Worm (Caenorhabditis elegans) whole organism, late embryonic: ENCODE results near the gene snrp-3.

Source experiments
- C08G9.2 ChIP-seq: sonication (generic microtip); optimal IDR thresholded peaks from 2 replicates; lab custom pipeline; 2016; ENCODE audit warnings: mild to moderate bottlenecking, missing genetic modification characterization, moderate library complexity, missing compliant biosample characterization
- C38D4.7 ChIP-seq: fragments of 200-800 bp; sonication (Bioruptor generic); optimal IDR thresholded peaks from 2 replicates; lab custom pipeline; 2018; ENCODE audit warnings: mild to moderate bottlenecking, missing genetic modification characterization, moderate library complexity, missing compliant biosample characterization
- T23F11.4 ChIP-seq: fragments of 200-800 bp; sonication (Bioruptor generic); optimal IDR thresholded peaks from 2 replicates; lab custom pipeline; 2018; ENCODE audit warnings: mild to moderate bottlenecking, missing genetic modification characterization, missing compliant biosample characterization
- Y22D7AL.16 ChIP-seq: sonication (generic microtip); optimal IDR thresholded peaks from 2 replicates; lab custom pipeline; 2016; ENCODE audit warnings: missing genetic modification characterization, missing compliant biosample characterization
- ama-1 ChIP-seq: fragments of 150-350 bp; optimal IDR thresholded peaks from 2 replicates; lab custom pipeline; 2014
- ceh-14 ChIP-seq: sonication (generic microtip); optimal IDR thresholded peaks from 2 replicates; lab custom pipeline; 2016; ENCODE audit warnings: missing genotype, missing genetic modification characterization, missing compliant biosample characterization
- ceh-18 ChIP-seq: sonication (generic microtip); optimal IDR thresholded peaks from 2 replicates; lab custom pipeline; 2016; ENCODE audit warnings: missing genetic modification characterization, missing compliant biosample characterization
- ceh-19 ChIP-seq: fragments of 200-800 bp; sonication (Bioruptor generic); optimal IDR thresholded peaks from 2 replicates; lab custom pipeline; 2018; ENCODE audit warnings: mild to moderate bottlenecking, missing genetic modification characterization, missing compliant biosample characterization
- ceh-22 ChIP-seq: sonication (generic microtip); optimal IDR thresholded peaks from 2 replicates; lab custom pipeline; 2017; ENCODE audit warnings: missing biosample characterization, missing genetic modification characterization
- ceh-31 ChIP-seq: sonication (generic microtip); optimal IDR thresholded peaks from 2 replicates; lab custom pipeline; 2016; ENCODE audit warnings: missing genetic modification characterization, missing compliant biosample characterization
- ceh-34 ChIP-seq: sonication (generic microtip); optimal IDR thresholded peaks from 2 replicates; lab custom pipeline; 2016; ENCODE audit warnings: mild to moderate bottlenecking, missing genetic modification characterization, missing compliant biosample characterization
- ceh-45 ChIP-seq: fragments of 200-800 bp; sonication (Bioruptor generic); IDR thresholded peaks from 2 replicates; pipeline ENCODE4 v1.3.6; 2022; ENCODE audit warnings: missing genetic modification reagents, missing genetic modification characterization, missing compliant biosample characterization
- ceh-48 ChIP-seq: sonication (generic microtip); optimal IDR thresholded peaks from 2 replicates; lab custom pipeline; 2016; ENCODE audit warnings: missing genetic modification characterization, inconsistent platforms, missing compliant biosample characterization
- elt-2 ChIP-seq: sonication (generic microtip); optimal IDR thresholded peaks from 2 replicates; lab custom pipeline; 2016; ENCODE audit warnings: missing genetic modification reagents, missing genetic modification characterization, missing compliant biosample characterization
- elt-4 ChIP-seq: sonication (generic microtip); optimal IDR thresholded peaks from 2 replicates; lab custom pipeline; 2016; ENCODE audit warnings: missing genetic modification characterization, missing compliant biosample characterization
- fkh-10 ChIP-seq: fragments of 150-350 bp; optimal IDR thresholded peaks from 2 replicates; lab custom pipeline; 2014; ENCODE audit warnings: missing biosample characterization, missing genetic modification reagents, missing genetic modification characterization
- fkh-6 ChIP-seq: sonication (generic microtip); optimal IDR thresholded peaks from 2 replicates; lab custom pipeline; 2016; ENCODE audit warnings: missing genetic modification characterization, missing compliant biosample characterization
- gmeb-2 ChIP-seq: sonication (generic microtip); optimal IDR thresholded peaks from 2 replicates; lab custom pipeline; 2016; ENCODE audit warnings: missing genetic modification characterization, inconsistent platforms, missing compliant biosample characterization
- hlh-13 ChIP-seq: fragments of 200-800 bp; sonication (Bioruptor generic); optimal IDR thresholded peaks from 2 replicates; lab custom pipeline; 2018; ENCODE audit warnings: mild to moderate bottlenecking, missing genetic modification characterization, missing compliant biosample characterization
- hlh-30 ChIP-seq: sonication (generic microtip); optimal IDR thresholded peaks from 2 replicates; lab custom pipeline; 2017; ENCODE audit warnings: antibody characterized with exemption, missing genetic modification characterization, missing compliant biosample characterization; ENCODE audit not compliant: insufficient read depth
- hlh-8 ChIP-seq: sonication (generic microtip); optimal IDR thresholded peaks from 2 replicates; lab custom pipeline; 2016; ENCODE audit warnings: missing genotype, missing genetic modification characterization, missing compliant biosample characterization
- lin-11 ChIP-seq: fragments of 200-800 bp; sonication (Bioruptor generic); optimal IDR thresholded peaks from 2 replicates; lab custom pipeline; 2018; ENCODE audit warnings: mild to moderate bottlenecking, missing genetic modification characterization, missing compliant biosample characterization
- madf-2 ChIP-seq: sonication (generic microtip); optimal IDR thresholded peaks from 2 replicates; lab custom pipeline; 2017; ENCODE audit warnings: missing genetic modification characterization, missing compliant biosample characterization
- nfya-1 ChIP-seq: sonication (generic microtip); optimal IDR thresholded peaks from 2 replicates; lab custom pipeline; 2017; ENCODE audit warnings: missing genetic modification characterization, mild to moderate bottlenecking, missing compliant biosample characterization, antibody characterized with exemption, moderate library complexity
- npax-4 ChIP-seq: sonication (generic microtip); optimal IDR thresholded peaks from 2 replicates; lab custom pipeline; 2016; ENCODE audit warnings: missing genetic modification characterization, missing compliant biosample characterization
- pha-2 ChIP-seq: sonication (generic microtip); optimal IDR thresholded peaks from 2 replicates; lab custom pipeline; 2017; ENCODE audit warnings: mild to moderate bottlenecking, missing genetic modification characterization, missing compliant biosample characterization
- pha-4 ChIP-seq: fragments of 150-350 bp; optimal IDR thresholded peaks from 2 replicates; lab custom pipeline; 2018; ENCODE audit warnings: missing biosample characterization, missing genetic modification reagents, missing genetic modification characterization
- ref-2 ChIP-seq: sonication (generic microtip); optimal IDR thresholded peaks from 2 replicates; lab custom pipeline; 2016; ENCODE audit warnings: missing genetic modification characterization, missing compliant biosample characterization
- rnt-1 ChIP-seq: sonication (generic microtip); optimal IDR thresholded peaks from 2 replicates; lab custom pipeline; 2016; ENCODE audit warnings: missing genetic modification characterization, missing compliant biosample characterization
- sox-4 ChIP-seq: sonication (generic microtip); optimal IDR thresholded peaks from 2 replicates; lab custom pipeline; 2017; ENCODE audit warnings: mild to moderate bottlenecking, missing genetic modification characterization, inconsistent platforms, missing compliant biosample characterization
- syd-9 ChIP-seq: sonication (generic microtip); optimal IDR thresholded peaks from 2 replicates; lab custom pipeline; 2016; ENCODE audit warnings: mild to moderate bottlenecking, missing genetic modification characterization, moderate library complexity, missing compliant biosample characterization
- tbx-2 ChIP-seq: sonication (generic microtip); optimal IDR thresholded peaks from 2 replicates; lab custom pipeline; 2016; ENCODE audit warnings: missing genetic modification characterization, missing compliant biosample characterization
- ttx-3 ChIP-seq: sonication (generic microtip); optimal IDR thresholded peaks from 2 replicates; lab custom pipeline; 2016; ENCODE audit warnings: missing genetic modification reagents, missing genetic modification characterization, missing compliant biosample characterization
- unc-3 ChIP-seq, 2 experiments: fragments of 200-800 bp in 1 of 2; sonication (Bioruptor generic) in 1 of 2; sonication (generic microtip) in 1 of 2; conservative IDR thresholded peaks in 1 of 2; optimal IDR thresholded peaks in 1 of 2; 2 replicates each; pipeline versions ENCODE4 v1.3.6 to Lab custom; 2016 to 2022; ENCODE audit warnings: missing compliant biosample characterization in 2 of 2, missing genetic modification characterization in 2 of 2, missing genetic modification reagents in 1 of 2
- unc-42 ChIP-seq: sonication (generic microtip); optimal IDR thresholded peaks from 2 replicates; lab custom pipeline; 2016; ENCODE audit warnings: missing genotype, missing genetic modification characterization, missing compliant biosample characterization
- zip-5 ChIP-seq: sonication (generic microtip); optimal IDR thresholded peaks from 2 replicates; lab custom pipeline; 2016; ENCODE audit warnings: missing genetic modification characterization, missing compliant biosample characterization
- ztf-16 ChIP-seq: sonication (generic microtip); optimal IDR thresholded peaks from 2 replicates; lab custom pipeline; 2017; ENCODE audit warnings: missing genetic modification characterization, missing compliant biosample characterization

Gene snrp-3

ce11 chrIV:8677303-8677702 lies 10.3 kb downstream of the snrp-3 start, which contains the start of gene F08B4.8:
TSS of gene F08B4.8 (plus strand) at chrIV:8677603.
- no peak for TF ChIP-seq T23F11.4 (GFP tag; lab: Kevin White, UChicago)
- TF ChIP-seq gmeb-2 (tag; lab: Kevin White, UChicago) = no peak
- TF ChIP-seq elt-4 (tag; lab: Kevin White, UChicago) = no peak
- no peak for TF ChIP-seq zip-5 (tag; lab: Kevin White, UChicago)
- TF ChIP-seq ceh-18 (tag; lab: Kevin White, UChicago) = no peak
- no peak for TF ChIP-seq Y22D7AL.16
- TF ChIP-seq elt-2 = no peak
- TF ChIP-seq madf-2 = no peak
- TF ChIP-seq sox-4 (tag; lab: Kevin White, UChicago) = no peak
- TF ChIP-seq ama-1 (lab: Kevin White, UChicago) = no peak

ce11 chrIV:8673733-8674375 lies 13.8 kb downstream of the snrp-3 start:
- TF ChIP-seq ceh-48 (tag; lab: Kevin White, UChicago) (no peak), madf-2 (no peak), ceh-34 (tag; lab: Kevin White, UChicago) (no peak), gmeb-2 (tag; lab: Kevin White, UChicago) (no peak), pha-2 (no peak), ceh-22 (tag; lab: Kevin White, UChicago) (no peak), ref-2 (tag; lab: Kevin White, UChicago) (no peak), ceh-14 (tag; lab: Kevin White, UChicago) (no peak)

ce11 chrIV:8668635-8669034 lies 19.0 kb downstream of the snrp-3 start, which contains the start of gene cdh-5:
TSS of gene cdh-5 (plus strand) at chrIV:8668935.
- TF ChIP-seq unc-3 (GFP tag; conservative IDR thresholded peaks at IDR 0.05; lab: Robert Waterston, UW) (no peak), unc-3 (tag; optimal IDR thresholded peaks at IDR 0.05; lab: Kevin White, UChicago) (no peak), rnt-1 (tag; lab: Kevin White, UChicago) (no peak), ref-2 (tag; lab: Kevin White, UChicago) (no peak), tbx-2 (tag; lab: Kevin White, UChicago) (no peak), ceh-48 (tag; lab: Kevin White, UChicago) (no peak), npax-4 (tag; lab: Kevin White, UChicago) (no peak), ztf-16 (tag; lab: Kevin White, UChicago) (no peak), pha-4 (tag; lab: Kevin White, UChicago) (no peak), lin-11 (no peak), ceh-19 (GFP tag; lab: Kevin White, UChicago) (no peak), ceh-18 (tag; lab: Kevin White, UChicago) (no peak), syd-9 (tag; lab: Kevin White, UChicago) (no peak), ttx-3 (tag; lab: Kevin White, UChicago) (no peak), hlh-8 (tag; lab: Kevin White, UChicago) (no peak), fkh-10 (GFP tag; lab: Kevin White, UChicago) (no peak), ceh-45 (GFP tag; lab: Robert Waterston, UW) (no peak), fkh-6 (tag; lab: Kevin White, UChicago) (no peak), elt-2 (no peak), sox-4 (tag; lab: Kevin White, UChicago) (no peak), nfya-1 (tag; lab: Kevin White, UChicago) (no peak)

DNA sequence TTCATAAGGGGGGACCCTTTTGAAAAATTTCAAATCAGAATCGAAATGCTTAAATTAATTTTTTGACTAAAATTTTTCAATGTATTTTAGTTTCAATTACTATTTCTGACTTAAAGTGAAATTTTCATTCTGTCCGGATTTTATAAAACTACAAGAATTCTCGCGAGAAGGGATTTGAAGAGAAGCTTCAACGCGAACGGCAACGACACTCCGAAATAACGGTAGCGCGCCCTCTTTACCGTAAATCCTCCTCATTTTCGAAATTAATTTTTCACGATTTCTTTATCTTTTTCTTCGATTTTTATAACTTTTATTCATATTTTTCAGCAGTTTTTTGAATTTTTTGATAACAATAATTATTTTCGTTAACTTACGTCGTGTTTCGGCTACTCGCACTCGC lies 21.8 kb downstream of the snrp-3 start:
- TF ChIP-seq C08G9.2 (tag; lab: Kevin White, UChicago) = no peak
- no peak for TF ChIP-seq unc-42 (tag; lab: Kevin White, UChicago)
- TF ChIP-seq ceh-48 (tag; lab: Kevin White, UChicago) = no peak
- TF ChIP-seq C38D4.7 (GFP tag; lab: Kevin White, UChicago) = no peak
- no peak for TF ChIP-seq ceh-14 (tag; lab: Kevin White, UChicago)
- TF ChIP-seq ceh-31 (tag; lab: Kevin White, UChicago) = no peak
- TF ChIP-seq hlh-13 = no peak
- no peak for TF ChIP-seq ama-1 (lab: Kevin White, UChicago)
- TF ChIP-seq rnt-1 (tag; lab: Kevin White, UChicago) = no peak
- no peak for TF ChIP-seq hlh-30 (tag; lab: Kevin White, UChicago)
